Worm (Caenorhabditis elegans): Measurements from ENCODE around the gene F01F1.15.

DNA sequence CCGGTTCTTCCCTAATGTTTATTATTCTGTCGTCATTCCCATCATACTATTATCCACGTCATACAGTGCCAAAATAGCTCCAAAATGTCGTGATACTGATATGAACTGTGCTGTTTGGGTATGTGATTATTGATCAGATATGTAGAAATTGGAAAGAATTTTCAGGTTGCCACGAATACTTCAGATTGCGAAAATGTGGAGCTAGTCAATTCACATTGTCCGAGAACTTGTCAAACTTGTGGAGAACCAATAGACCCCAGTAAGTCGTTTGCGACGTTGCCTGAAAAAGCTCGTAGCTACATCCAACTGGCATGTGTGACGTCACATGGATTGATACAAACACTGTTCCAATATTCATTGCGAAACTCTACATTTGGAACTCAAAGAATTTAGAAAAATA, 15.1 kb upstream of the F01F1.15 start:
- TF ChIP-seq flt-1 (GFP tag; IDR thresholded peaks at IDR 0.05) (no peak), cog-1 (tag; optimal IDR thresholded peaks at IDR 0.05) (no peak), ztf-29 (GFP tag; IDR thresholded peaks at IDR 0.05) (no peak), med-1 (GFP tag; optimal IDR thresholded peaks at IDR 0.05; ENCODE audit: insufficient read depth) (no peak), tab-1 (GFP tag; IDR thresholded peaks at IDR 0.05) (no peak), klf-2 (GFP tag; conservative IDR thresholded peaks at IDR 0.05) (no peak)
